Worm (Caenorhabditis elegans) whole organism, L3 larva: ENCODE results near the gene tmed-13.

Experiments used
- ZK546.5 ChIP-seq: sonication (generic microtip); optimal IDR thresholded peaks from 2 replicates; lab custom pipeline; 2017; ENCODE audit warnings: missing biosample characterization, missing genetic modification characterization
- ama-1 ChIP-seq: fragments of 150-350 bp; optimal IDR thresholded peaks from 2 replicates; lab custom pipeline; 2018
- ceh-82 ChIP-seq: fragments of 150-350 bp; optimal IDR thresholded peaks from 2 replicates; lab custom pipeline; 2014; ENCODE audit warnings: missing biosample characterization, missing genetic modification characterization
- daf-12 ChIP-seq: fragments of 150-350 bp; optimal IDR thresholded peaks from 2 replicates; lab custom pipeline; 2014; ENCODE audit warnings: missing biosample characterization, missing genetic modification reagents, missing genetic modification characterization
- elt-3 ChIP-seq, 3 experiments: fragments of 150-350 bp in 1 of 3; sonication (generic microtip) in 2 of 3; optimal IDR thresholded peaks; 2 replicates in 2 of 3; 4 replicates in 1 of 3; lab custom pipeline; 2014 to 2017; ENCODE audit warnings: missing biosample characterization in 3 of 3, missing genetic modification characterization in 3 of 3
- nfya-1 ChIP-seq: sonication (generic microtip); optimal IDR thresholded peaks from 2 replicates; lab custom pipeline; 2017; ENCODE audit warnings: missing genetic modification characterization, mild to moderate bottlenecking, missing compliant biosample characterization, antibody characterized with exemption, moderate library complexity; ENCODE audit not compliant: insufficient read depth
- nhr-12 ChIP-seq: fragments of 150-350 bp; optimal IDR thresholded peaks from 2 replicates; lab custom pipeline; 2014; ENCODE audit warnings: missing biosample characterization, missing genetic modification characterization
- skn-1 ChIP-seq: fragments of 150-350 bp; optimal IDR thresholded peaks from 2 replicates; lab custom pipeline; 2014; ENCODE audit warnings: missing biosample characterization, missing genetic modification characterization
- ztf-11 ChIP-seq: fragments of 150-350 bp; optimal IDR thresholded peaks from 2 replicates; lab custom pipeline; 2014; ENCODE audit warnings: missing biosample characterization, missing genetic modification characterization

DNA sequence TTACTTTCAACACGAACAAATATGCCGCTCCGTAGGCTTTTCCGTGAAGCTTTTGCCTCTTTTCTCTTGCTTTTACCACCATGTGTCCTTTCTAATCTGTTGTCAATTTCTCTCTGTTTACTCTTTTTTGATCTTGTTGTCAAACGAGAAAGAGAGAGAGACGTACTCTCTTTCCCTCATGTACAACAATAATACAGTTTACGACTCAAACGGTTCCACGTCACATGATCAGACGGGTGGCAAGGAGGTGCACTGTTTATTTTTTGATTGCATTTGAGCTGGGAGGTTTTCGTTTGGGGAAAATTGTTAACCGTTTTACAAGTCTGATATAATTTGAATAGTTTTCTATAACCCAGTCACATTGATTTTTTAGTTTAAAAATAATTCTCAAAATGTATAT, 29.7 kb upstream of the tmed-13 start:
- TF ChIP-seq ceh-82 (tag; lab: Kevin White, UChicago) (no peak), ztf-11 (tag; lab: Kevin White, UChicago) (no peak), daf-12 (no peak), skn-1 (tag; lab: Kevin White, UChicago) (no peak), ZK546.5 (tag; lab: Kevin White, UChicago) (no peak), nhr-12 (tag; lab: Kevin White, UChicago) (no peak), nfya-1 (tag; lab: Kevin White, UChicago) (no peak), elt-3 (tag; optimal IDR thresholded peaks at IDR 0.05; lab: Kevin White, UChicago) (no peak), ama-1 (lab: Kevin White, UChicago) (no peak)
